Worm (Caenorhabditis elegans): ENCODE data around the gene R02D5.4.

The R02D5.4 gene

DNA sequence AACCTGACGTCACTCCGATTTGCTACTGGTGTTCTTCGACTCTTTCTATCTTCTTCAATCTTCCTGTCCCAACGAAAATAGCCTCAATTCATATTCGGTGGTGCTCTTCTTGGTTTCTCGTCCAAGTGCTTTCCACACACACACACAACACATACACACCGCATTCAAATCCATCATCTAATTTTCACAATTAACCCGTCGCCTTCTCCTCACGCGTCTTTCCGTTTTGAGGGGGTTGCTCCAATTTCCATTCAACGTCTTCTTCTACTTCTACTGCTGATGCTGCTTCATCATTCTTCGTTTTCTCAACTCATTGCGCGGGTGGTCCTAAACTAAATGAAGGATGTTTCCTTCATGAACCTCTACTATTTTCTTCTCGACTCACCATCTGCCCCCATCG, 6.6 kb upstream of the R02D5.4 start:
- TF ChIP-seq bed-2 (GFP tag; IDR thresholded peaks at IDR 0.05) (no peak), rcor-1 (GFP tag; IDR thresholded peaks at IDR 0.05) (no peak), hmg-1.2 (GFP tag; IDR thresholded peaks at IDR 0.05) (no peak), F39B2.1 (GFP tag; IDR thresholded peaks at IDR 0.05) (no peak), mes-4 (tag; optimal IDR thresholded peaks at IDR 0.05) (no peak), egrh-3 (GFP tag; IDR thresholded peaks at IDR 0.05) (no peak), D2030.7 (GFP tag; IDR thresholded peaks at IDR 0.05) (no peak), hsf-1 (GFP tag; IDR thresholded peaks at IDR 0.05) (no peak), lin-35 (GFP tag; optimal IDR thresholded peaks at IDR 0.05) (no peak), nfyb-1 (GFP tag; IDR thresholded peaks at IDR 0.05) (no peak), ztf-25 (GFP tag; IDR thresholded peaks at IDR 0.05) (no peak), ztf-26 (tag; optimal IDR thresholded peaks at IDR 0.05) (no peak), efl-1 (GFP tag; optimal IDR thresholded peaks at IDR 0.05) (no peak), chd-7 (tag; optimal IDR thresholded peaks at IDR 0.05) (no peak), F49E8.2 (tag; optimal IDR thresholded peaks at IDR 0.05; ENCODE audit: insufficient read depth) (no peak), madf-6 (GFP tag; IDR thresholded peaks at IDR 0.05) (no peak), F57A8.1 (GFP tag; optimal IDR thresholded peaks at IDR 0.05) (no peak), hrde-1 (tag; optimal IDR thresholded peaks at IDR 0.05; ENCODE audit: borderline replicate concordance) (no peak)

DNA sequence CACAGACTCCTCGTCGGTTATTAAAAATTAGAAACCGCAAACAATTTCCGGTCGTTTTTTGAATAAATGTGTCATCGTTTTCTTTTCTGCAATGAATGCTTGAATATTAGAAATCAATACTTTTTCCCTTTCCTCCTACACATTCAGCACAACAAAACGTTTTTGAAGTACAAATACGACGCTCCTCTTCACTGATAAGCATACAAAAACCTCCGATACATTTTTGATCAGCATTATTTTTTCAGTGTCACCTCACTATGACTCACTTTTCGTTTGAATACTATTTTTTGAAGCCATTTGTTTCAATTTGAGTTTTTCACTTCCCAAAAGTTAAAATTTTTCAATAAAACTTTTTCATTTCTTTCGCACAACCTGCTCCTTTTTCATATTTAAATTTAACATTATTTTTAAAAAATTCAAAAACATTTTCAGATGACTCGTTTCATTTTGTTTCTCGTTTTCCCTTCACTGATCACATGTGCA, 1.7 kb downstream of the R02D5.4 start, which contains the start of gene R02D5.3:
Gene R02D5.3, plus strand, starts transcription at position 433 of the 483 bp plus-strand sequence.
- TF ChIP-seq nhr-80 (tag; optimal IDR thresholded peaks at IDR 0.05) (peak; percentile 58), rpc-1 (optimal IDR thresholded peaks at IDR 0.05) (no peak), rpc-1 (tag; optimal IDR thresholded peaks at IDR 0.05) (no peak), atf-7 (tag; optimal IDR thresholded peaks at IDR 0.05) (no peak), efl-1 (GFP tag; optimal IDR thresholded peaks at IDR 0.05) (no peak), Y67H2A.10 (GFP tag; conservative IDR thresholded peaks at IDR 0.05) (no peak)

DNA sequence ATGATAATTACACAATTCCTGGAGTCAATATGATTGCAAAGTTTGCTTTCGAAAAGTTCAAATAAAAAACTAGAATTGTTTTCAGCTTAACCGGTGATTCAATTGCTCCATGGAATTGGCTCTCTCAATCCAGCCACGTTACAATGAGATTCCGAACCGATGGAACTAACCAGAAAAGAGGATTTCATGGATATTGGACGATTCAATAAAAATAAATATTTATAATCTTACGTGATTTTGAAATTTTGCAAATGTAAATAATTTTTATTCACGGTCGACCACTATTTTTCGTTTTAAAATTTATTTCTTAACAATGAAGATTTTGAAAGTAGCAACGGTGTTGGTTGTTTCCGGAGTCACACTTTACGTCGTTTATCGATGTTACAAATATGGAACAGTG, 2.5 kb downstream of the R02D5.4 start, which contains the start of gene R02D5.10:
Gene R02D5.10, plus strand, starts transcription at position 301 of the 400 bp plus-strand sequence.
- no peak for TF ChIP-seq lin-54 (GFP tag; optimal IDR thresholded peaks at IDR 0.05)
- no peak for TF ChIP-seq F49E8.2 (tag; optimal IDR thresholded peaks at IDR 0.05; ENCODE audit: insufficient read depth)
- no peak for TF ChIP-seq nfyb-1 (GFP tag; IDR thresholded peaks at IDR 0.05)
- no peak for TF ChIP-seq akir-1 (GFP tag; optimal IDR thresholded peaks at IDR 0.05)
- TF ChIP-seq B0019.2 (GFP tag; conservative IDR thresholded peaks at IDR 0.05): no peak
- TF ChIP-seq hlh-26 (GFP tag; conservative IDR thresholded peaks at IDR 0.05): no peak
- TF ChIP-seq xnd-1 (tag; optimal IDR thresholded peaks at IDR 0.05): no peak
- TF ChIP-seq lag-1 (GFP tag; IDR thresholded peaks at IDR 0.05): no peak

DNA sequence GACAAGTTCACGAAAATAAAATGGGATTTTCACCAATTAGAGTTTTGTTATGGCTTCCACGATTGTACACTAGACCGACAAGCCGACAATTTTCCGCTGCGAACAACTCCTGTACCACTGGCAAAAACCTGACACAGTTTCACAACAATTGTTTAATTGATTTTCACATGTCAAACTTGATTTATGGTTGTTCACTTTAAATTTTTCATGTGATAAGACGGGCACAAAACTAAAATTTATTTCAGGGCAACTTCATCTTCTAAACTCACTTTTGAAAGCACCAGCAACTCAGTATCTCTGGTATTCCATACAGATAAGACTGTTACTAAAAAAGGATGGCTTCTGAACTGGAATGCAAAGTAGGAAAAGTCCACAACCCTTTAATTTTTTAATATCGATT, 3.1 kb downstream of the R02D5.4 start, which contains the start of gene R02D5.7:
Gene R02D5.7, minus strand, starts transcription at position 101 of the 400 bp plus-strand sequence.
- TF ChIP-seq xnd-1 (tag; optimal IDR thresholded peaks at IDR 0.05) (no peak), nhr-80 (tag; optimal IDR thresholded peaks at IDR 0.05) (peak; percentile 20)

DNA sequence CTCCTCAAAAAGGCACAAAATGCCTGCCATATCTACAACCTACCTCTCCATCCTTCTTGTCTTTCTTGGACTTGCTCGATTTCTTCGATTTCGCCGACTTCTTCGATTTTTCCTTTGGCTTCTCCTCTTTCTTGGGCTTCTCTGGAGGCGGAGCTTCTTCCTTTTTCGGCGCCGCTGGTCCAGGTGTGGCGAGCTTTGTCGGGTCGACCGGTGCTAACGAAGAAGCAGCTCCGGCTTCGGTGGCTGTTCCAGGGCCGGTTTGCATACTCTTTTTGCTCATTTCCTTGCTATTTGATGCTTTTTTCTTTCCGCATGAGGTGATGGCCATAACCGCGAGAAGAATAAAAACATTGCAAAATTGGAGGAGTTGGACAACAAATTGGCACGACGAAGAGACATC, 3.9 kb downstream of the R02D5.4 start:
- TF ChIP-seq F57A8.1 (GFP tag; optimal IDR thresholded peaks at IDR 0.05) (no peak), egrh-3 (GFP tag; IDR thresholded peaks at IDR 0.05) (peak; percentile 51; the same call in 1 of the 2 replicates), tbx-9 (tag; optimal IDR thresholded peaks at IDR 0.05; ENCODE audit: borderline replicate concordance) (no peak)

DNA sequence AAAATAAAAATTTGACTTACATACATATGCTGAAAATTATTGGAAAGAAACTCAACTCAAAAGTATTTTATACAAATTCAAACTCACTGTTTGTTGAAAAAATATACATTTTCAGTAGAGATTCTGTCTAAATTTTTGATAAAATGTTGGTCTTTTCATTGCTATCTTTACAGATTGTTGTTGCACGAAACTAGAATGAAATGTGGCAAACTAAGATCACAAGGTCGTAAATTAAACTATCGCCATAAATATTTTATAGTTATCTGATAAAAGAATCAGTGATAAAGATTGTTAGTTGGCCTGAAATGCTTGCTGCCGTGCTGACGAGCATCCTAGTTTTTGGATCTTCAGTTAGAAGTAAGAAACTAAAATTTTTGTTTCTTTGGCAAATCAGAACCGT, 5.5 kb downstream of the R02D5.4 start, which contains the start of gene clec-55:
Gene clec-55, plus strand, starts transcription at position 301 of the 400 bp plus-strand sequence.
- TF ChIP-seq die-1 (tag; optimal IDR thresholded peaks at IDR 0.05) (no peak), gei-17 (GFP tag; optimal IDR thresholded peaks at IDR 0.05) (no peak), F57A8.1 (GFP tag; optimal IDR thresholded peaks at IDR 0.05) (no peak), ceh-79 (tag; optimal IDR thresholded peaks at IDR 0.05) (no peak), nhr-90 (tag; optimal IDR thresholded peaks at IDR 0.05) (no peak), ztf-26 (tag; optimal IDR thresholded peaks at IDR 0.05) (no peak), nhr-27 (tag; optimal IDR thresholded peaks at IDR 0.05) (no peak), mel-28 (tag; optimal IDR thresholded peaks at IDR 0.05; ENCODE audit: borderline replicate concordance) (no peak), tlf-1 (GFP tag; optimal IDR thresholded peaks at IDR 0.05) (no peak), madf-8 (GFP tag; conservative IDR thresholded peaks at IDR 0.05) (no peak)

All from whole organism, young adult.